Worm (Caenorhabditis elegans): Measurements from ENCODE around the gene C16D9.6.

Gene C16D9.6

DNA sequence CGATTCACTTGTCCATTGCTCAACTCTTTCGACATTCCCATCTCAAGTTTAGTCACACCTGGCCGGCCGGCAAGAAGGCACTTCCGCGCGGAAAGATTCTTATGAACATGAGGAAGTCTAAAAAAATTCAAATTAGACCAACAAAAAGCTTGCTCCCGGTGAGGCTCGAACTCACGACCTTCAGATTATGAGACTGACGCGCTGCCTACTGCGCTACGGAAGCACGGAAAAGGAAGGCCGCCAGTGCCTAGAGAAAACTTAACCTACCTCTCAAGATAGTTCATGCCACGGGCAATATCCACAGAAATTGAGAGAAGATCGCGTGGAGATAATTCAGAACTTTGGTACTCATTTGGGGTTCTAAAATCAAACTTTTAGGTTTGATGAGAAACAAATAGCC lies 20.1 kb downstream of the C16D9.6 start:
- TF ChIP-seq hmg-4 (GFP tag; optimal IDR thresholded peaks at IDR 0.05): peak; percentile 19
- peak; percentile 60; the same call in 1 of the 2 replicates for TF ChIP-seq scrt-1 (GFP tag; IDR thresholded peaks at IDR 0.05)
- TF ChIP-seq flt-1 (GFP tag; IDR thresholded peaks at IDR 0.05): 0 out of 2 replicates have a peak, but pooled peaks have one; percentile 44
- TF ChIP-seq ets-7 (tag; optimal IDR thresholded peaks at IDR 0.05): no peak
- TF ChIP-seq tbx-37 (GFP tag; conservative IDR thresholded peaks at IDR 0.05): 0 out of 2 replicates have a peak, but pooled peaks have one; percentile 22

DNA sequence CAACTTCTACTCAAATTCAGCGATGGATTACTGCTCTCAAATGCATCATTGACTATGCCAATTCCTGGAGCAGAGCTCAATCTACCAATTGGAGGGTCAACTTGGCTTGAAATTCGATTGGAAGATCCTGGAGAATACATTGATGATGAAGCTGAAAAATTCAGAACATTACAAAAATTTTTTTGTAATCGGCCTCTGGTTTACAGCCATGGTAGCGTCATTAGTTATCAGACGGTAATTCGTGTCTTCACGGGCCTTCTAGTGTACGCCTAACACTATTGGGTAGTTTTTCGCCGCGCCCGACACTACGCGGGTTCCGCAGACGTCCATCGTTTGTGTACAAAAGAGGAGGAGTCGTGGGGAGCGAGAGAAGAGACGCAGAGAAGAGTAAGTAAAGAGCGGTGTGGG lies 21.4 kb downstream of the C16D9.6 start:
- peak; percentile 57 for TF ChIP-seq F13C5.2 (tag; optimal IDR thresholded peaks at IDR 0.05)
- no peak for TF ChIP-seq flt-1 (GFP tag; IDR thresholded peaks at IDR 0.05)
- TF ChIP-seq ama-1 (optimal IDR thresholded peaks at IDR 0.05): peak; percentile 73
- TF ChIP-seq sea-1 (GFP tag; conservative IDR thresholded peaks at IDR 0.05): no peak
- peak; percentile 23 for TF ChIP-seq hmg-4 (GFP tag; optimal IDR thresholded peaks at IDR 0.05)
- peak; percentile 30; the same call in 1 of the 2 replicates for TF ChIP-seq tbx-11 (GFP tag; IDR thresholded peaks at IDR 0.05)
- TF ChIP-seq aly-1 (tag; optimal IDR thresholded peaks at IDR 0.05): peak; percentile 8

- TF ChIP-seq flt-1 (GFP tag; IDR thresholded peaks at IDR 0.05): no peak
- no peak for TF ChIP-seq hnd-1 (tag; optimal IDR thresholded peaks at IDR 0.05)
- TF ChIP-seq tra-4 (tag; optimal IDR thresholded peaks at IDR 0.05): no peak
- TF ChIP-seq F13C5.2 (tag; optimal IDR thresholded peaks at IDR 0.05): no peak
These were observed 23.3 kb downstream of the C16D9.6 start, which contains the start of gene K07C11.10 for ce11 chrV:8226812-8227211. K07C11.10 (minus strand) TSS chrV:8226912.

- no peak for TF ChIP-seq ama-1 (optimal IDR thresholded peaks at IDR 0.05)
These were observed 25.5 kb downstream of the C16D9.6 start, which contains the start of gene pax-1 for ce11 chrV:8224634-8225033. pax-1 (plus strand) TSS chrV:8224934.

ce11 chrV:8223417-8223816 lies 26.7 kb downstream of the C16D9.6 start:
- TF ChIP-seq tbx-37 (GFP tag; conservative IDR thresholded peaks at IDR 0.05) (no peak), flt-1 (GFP tag; IDR thresholded peaks at IDR 0.05) (no peak), ama-1 (optimal IDR thresholded peaks at IDR 0.05) (peak; percentile 22)

- TF ChIP-seq hmbx-1 (tag; optimal IDR thresholded peaks at IDR 0.05) (no peak), scrt-1 (GFP tag; IDR thresholded peaks at IDR 0.05) (no peak), tra-4 (tag; optimal IDR thresholded peaks at IDR 0.05) (no peak), hnd-1 (tag; optimal IDR thresholded peaks at IDR 0.05) (no peak), B0310.2 (tag; optimal IDR thresholded peaks at IDR 0.05) (no peak), sea-1 (GFP tag; conservative IDR thresholded peaks at IDR 0.05) (no peak), ceh-13 (GFP tag; optimal IDR thresholded peaks at IDR 0.05) (no peak), tbx-11 (GFP tag; IDR thresholded peaks at IDR 0.05) (no peak), hmg-4 (GFP tag; optimal IDR thresholded peaks at IDR 0.05) (no peak), tbx-37 (GFP tag; conservative IDR thresholded peaks at IDR 0.05) (no peak), pes-1 (GFP tag; IDR thresholded peaks at IDR 0.05) (no peak), F13C5.2 (tag; optimal IDR thresholded peaks at IDR 0.05) (no peak), flt-1 (GFP tag; IDR thresholded peaks at IDR 0.05) (no peak), ama-1 (optimal IDR thresholded peaks at IDR 0.05) (no peak), ets-7 (tag; optimal IDR thresholded peaks at IDR 0.05) (no peak), aly-1 (tag; optimal IDR thresholded peaks at IDR 0.05) (no peak)
These were observed 29.0 kb downstream of the C16D9.6 start, which contains the start of the genes cogc-6 and air-1 for ce11 chrV:8221083-8221538. cogc-6 (minus strand) TSS chrV:8221316. air-1 (plus strand) TSS chrV:8221488.

DNA sequence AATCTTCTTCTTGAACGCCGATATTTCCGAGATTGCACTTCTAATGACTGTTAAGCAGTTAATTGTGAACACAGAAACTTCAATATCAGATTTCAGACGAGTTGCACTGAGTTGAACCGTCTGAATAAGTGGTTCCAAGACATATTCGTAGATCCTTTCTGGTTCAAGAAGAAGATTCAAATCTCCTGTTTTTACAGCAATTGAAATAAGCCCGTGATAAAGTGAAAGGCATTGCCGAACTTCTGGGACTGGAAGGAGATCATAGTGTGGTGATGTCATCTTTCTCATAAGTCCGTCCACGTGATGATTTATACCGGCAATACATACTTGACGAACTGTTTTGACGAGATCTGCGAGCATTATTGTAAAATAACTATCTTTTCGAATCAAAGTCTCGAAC lies 30.6 kb downstream of the C16D9.6 start:
- TF ChIP-seq tra-4 (tag; optimal IDR thresholded peaks at IDR 0.05) (no peak), tbx-37 (GFP tag; conservative IDR thresholded peaks at IDR 0.05) (no peak), flt-1 (GFP tag; IDR thresholded peaks at IDR 0.05) (no peak), F13C5.2 (tag; optimal IDR thresholded peaks at IDR 0.05) (no peak), scrt-1 (GFP tag; IDR thresholded peaks at IDR 0.05) (no peak), ceh-36 (tag; optimal IDR thresholded peaks at IDR 0.05) (no peak), pes-1 (GFP tag; IDR thresholded peaks at IDR 0.05) (no peak), aly-1 (tag; optimal IDR thresholded peaks at IDR 0.05) (no peak), hmbx-1 (tag; optimal IDR thresholded peaks at IDR 0.05) (no peak), hnd-1 (tag; optimal IDR thresholded peaks at IDR 0.05) (no peak), ceh-13 (GFP tag; optimal IDR thresholded peaks at IDR 0.05) (no peak)

- no peak for TF ChIP-seq aly-1 (tag; optimal IDR thresholded peaks at IDR 0.05)
- TF ChIP-seq ceh-36 (tag; optimal IDR thresholded peaks at IDR 0.05): no peak
- no peak for TF ChIP-seq hnd-1 (tag; optimal IDR thresholded peaks at IDR 0.05)
- no peak for TF ChIP-seq hmbx-1 (tag; optimal IDR thresholded peaks at IDR 0.05)
- no peak for TF ChIP-seq ama-1 (optimal IDR thresholded peaks at IDR 0.05)
- TF ChIP-seq flt-1 (GFP tag; IDR thresholded peaks at IDR 0.05): no peak
- no peak for TF ChIP-seq sea-1 (GFP tag; conservative IDR thresholded peaks at IDR 0.05)
- TF ChIP-seq tra-4 (tag; optimal IDR thresholded peaks at IDR 0.05): no peak
These were observed 32.3 kb downstream of the C16D9.6 start, which contains the start of gene K07C11.8 for ce11 chrV:8217661-8218265. K07C11.8 (minus strand) TSS chrV:8217884.

ce11 chrV:8217118-8217517 lies 33.0 kb downstream of the C16D9.6 start:
- TF ChIP-seq tra-4 (tag; optimal IDR thresholded peaks at IDR 0.05) (no peak), aly-1 (tag; optimal IDR thresholded peaks at IDR 0.05) (no peak), tbx-37 (GFP tag; conservative IDR thresholded peaks at IDR 0.05) (no peak), pes-1 (GFP tag; IDR thresholded peaks at IDR 0.05) (no peak), hmg-4 (GFP tag; optimal IDR thresholded peaks at IDR 0.05) (no peak), hnd-1 (tag; optimal IDR thresholded peaks at IDR 0.05) (no peak), hmbx-1 (tag; optimal IDR thresholded peaks at IDR 0.05) (no peak), ceh-36 (tag; optimal IDR thresholded peaks at IDR 0.05) (no peak), sea-1 (GFP tag; conservative IDR thresholded peaks at IDR 0.05) (no peak), ceh-13 (GFP tag; optimal IDR thresholded peaks at IDR 0.05) (no peak)

Measured in whole organism, early embryonic.